Fruit fly (Drosophila melanogaster) whole organism, embryonic: ENCODE measurements around the gene mus201.

ENCODE experiments used
- Bgb ChIP-seq: fragments of 200-800 bp; sonication (Bioruptor generic); IDR thresholded peaks from 2 replicates; pipeline ENCODE4 v1.3.6; 2022; ENCODE audit warnings: missing biosample characterization, missing genetic modification characterization; ENCODE audit not compliant: partially characterized antibody
- CG10267 ChIP-seq: fragments of 200-800 bp; sonication (Bioruptor generic); optimal IDR thresholded peaks from 2 replicates; lab custom pipeline; 2018; ENCODE audit warnings: missing biosample characterization, mild to moderate bottlenecking, missing genetic modification characterization, moderate library complexity
- CG12071 ChIP-seq: fragments of 200-800 bp; sonication (Bioruptor generic); optimal IDR thresholded peaks from 3 replicates; lab custom pipeline; 2018; ENCODE audit warnings: missing biosample characterization, mild to moderate bottlenecking, missing genetic modification characterization
- CG12155 ChIP-seq: fragments of 200-800 bp; sonication (Bioruptor generic); optimal IDR thresholded peaks from 3 replicates; lab custom pipeline; 2016; ENCODE audit warnings: missing biosample characterization, missing genetic modification characterization
- CG15601 ChIP-seq: fragments of 200-800 bp; sonication (Bioruptor generic); optimal IDR thresholded peaks from 3 replicates; lab custom pipeline; 2019; ENCODE audit warnings: missing biosample characterization, mild to moderate bottlenecking, missing genetic modification characterization, moderate library complexity
- CG16779 ChIP-seq: fragments of 200-800 bp; sonication (Bioruptor generic); IDR thresholded peaks from 2 replicates; pipeline ENCODE4 v1.3.6; 2022; ENCODE audit warnings: missing biosample characterization, missing genetic modification characterization
- CG16813 ChIP-seq: fragments of 200-800 bp; sonication (Bioruptor generic); IDR thresholded peaks from 3 replicates; pipeline ENCODE4 v1.3.6; 2022; ENCODE audit warnings: missing biosample characterization, missing genetic modification characterization; ENCODE audit not compliant: partially characterized antibody
- CG18011 ChIP-seq: fragments of 200-800 bp; sonication (Bioruptor generic); optimal IDR thresholded peaks from 2 replicates; lab custom pipeline; 2017; ENCODE audit warnings: missing biosample characterization, missing genetic modification characterization, mild to moderate bottlenecking, moderate library complexity, missing genotype
- CG2116 ChIP-seq: fragments of 200-800 bp; sonication (Bioruptor generic); optimal IDR thresholded peaks from 3 replicates; lab custom pipeline; 2018; ENCODE audit warnings: missing biosample characterization, mild to moderate bottlenecking, missing genetic modification characterization
- CG2202 ChIP-seq: fragments of 200-800 bp; sonication (Bioruptor generic); optimal IDR thresholded peaks from 2 replicates; lab custom pipeline; 2018; ENCODE audit warnings: missing biosample characterization, mild to moderate bottlenecking, missing genetic modification characterization
- CG31224 ChIP-seq: fragments of 200-800 bp; sonication (Bioruptor generic); IDR thresholded peaks from 2 replicates; pipeline ENCODE4 v1.3.6; 2022; ENCODE audit warnings: missing biosample characterization, missing genetic modification characterization
- CG32532 ChIP-seq: fragments of 200-800 bp; sonication (Bioruptor generic); IDR thresholded peaks from 2 replicates; pipeline ENCODE4 v1.3.6; 2022; ENCODE audit warnings: missing biosample characterization, missing genetic modification characterization
- CG42726 ChIP-seq: fragments of 200-800 bp; sonication (Bioruptor generic); IDR thresholded peaks from 2 replicates; pipeline ENCODE4 v1.3.6; 2022; ENCODE audit warnings: missing biosample characterization, missing genetic modification characterization; ENCODE audit not compliant: partially characterized antibody
- CG4328 ChIP-seq: fragments of 200-800 bp; sonication (Bioruptor generic); optimal IDR thresholded peaks from 3 replicates; lab custom pipeline; 2017; ENCODE audit warnings: missing biosample characterization, missing genetic modification reagents, missing genetic modification characterization
- CG9932 ChIP-seq: fragments of 200-800 bp; sonication (Bioruptor generic); IDR thresholded peaks from 2 replicates; pipeline ENCODE4 v1.3.6; 2022; ENCODE audit warnings: missing biosample characterization, missing genetic modification characterization
- Dip2 ChIP-seq: fragments of 200-800 bp; sonication (Bioruptor generic); IDR thresholded peaks from 2 replicates; pipeline ENCODE4 v1.3.6; 2022; ENCODE audit warnings: missing biosample characterization, missing genetic modification characterization
- Dp ChIP-seq: fragments of 200-800 bp; sonication (Bioruptor generic); optimal IDR thresholded peaks from 2 replicates; lab custom pipeline; 2018; ENCODE audit warnings: missing biosample characterization, mild to moderate bottlenecking, missing genetic modification characterization, moderate library complexity
- Eip74EF ChIP-seq, 2 experiments: fragments of 200-800 bp in 1 of 2; fragments of >200 bp in 1 of 2; sonication (Bioruptor generic) in 1 of 2; optimal IDR thresholded peaks; 2 replicates each; lab custom pipeline; 2017 to 2019; ENCODE audit warnings: missing biosample characterization in 2 of 2, missing genetic modification characterization in 2 of 2, mild to moderate bottlenecking in 1 of 2, moderate library complexity in 1 of 2
- Fer2 ChIP-seq: fragments of 200-800 bp; sonication (Bioruptor generic); optimal IDR thresholded peaks from 2 replicates; lab custom pipeline; 2018; ENCODE audit warnings: missing biosample characterization, mild to moderate bottlenecking, missing genetic modification characterization, moderate library complexity
- GATAe ChIP-seq: fragments of 200-800 bp; sonication (Bioruptor generic); conservative IDR thresholded peaks from 2 replicates; pipeline ENCODE4 v1.3.6; 2022; ENCODE audit warnings: missing biosample characterization, missing genetic modification characterization
- HLH4C ChIP-seq: fragments of 200-800 bp; sonication (Bioruptor generic); IDR thresholded peaks from 3 replicates; pipeline ENCODE4 v1.3.6; 2022; ENCODE audit warnings: missing biosample characterization, missing genetic modification characterization; ENCODE audit not compliant: partially characterized antibody
- Six4 ChIP-seq: fragments of 200-800 bp; sonication (Bioruptor generic); optimal IDR thresholded peaks from 2 replicates; lab custom pipeline; 2016; ENCODE audit warnings: missing biosample characterization, missing genetic modification characterization
- Vsx1 ChIP-seq: fragments of 200-800 bp; sonication (Bioruptor generic); optimal IDR thresholded peaks from 2 replicates; lab custom pipeline; 2017; ENCODE audit warnings: missing biosample characterization, mild to moderate bottlenecking, missing genetic modification characterization, missing genetic modification reagents
- ac ChIP-seq: fragments of 200-800 bp; sonication (Bioruptor generic); optimal IDR thresholded peaks from 3 replicates; lab custom pipeline; 2017; ENCODE audit warnings: missing biosample characterization, mild to moderate bottlenecking, missing genetic modification characterization
- amos ChIP-seq: fragments of 200-800 bp; sonication (Bioruptor generic); IDR thresholded peaks from 2 replicates; pipeline ENCODE4 v1.3.6; 2022; ENCODE audit warnings: missing biosample characterization, missing genetic modification characterization; ENCODE audit not compliant: partially characterized antibody
- ato ChIP-seq: fragments of 200-800 bp; sonication (Bioruptor generic); IDR thresholded peaks from 2 replicates; pipeline ENCODE4 v1.3.6; 2022; ENCODE audit warnings: missing biosample characterization, missing genetic modification characterization; ENCODE audit not compliant: partially characterized antibody
- btn ChIP-seq: fragments of 200-800 bp; sonication (Bioruptor generic); optimal IDR thresholded peaks from 2 replicates; lab custom pipeline; 2016; ENCODE audit warnings: missing biosample characterization, missing genetic modification characterization
- caup ChIP-seq: fragments of 200-800 bp; sonication (Bioruptor generic); optimal IDR thresholded peaks from 3 replicates; lab custom pipeline; 2017; ENCODE audit warnings: missing biosample characterization, mild to moderate bottlenecking, missing genetic modification characterization, moderate library complexity; ENCODE audit not compliant: severe bottlenecking
- crc ChIP-seq: fragments of 200-800 bp; sonication (Bioruptor generic); optimal IDR thresholded peaks from 2 replicates; lab custom pipeline; 2016; ENCODE audit warnings: missing biosample characterization, missing genetic modification characterization
- en ChIP-seq: fragments of 200-800 bp; sonication (Bioruptor generic); optimal IDR thresholded peaks from 2 replicates; lab custom pipeline; 2016; ENCODE audit warnings: missing biosample characterization, missing genetic modification characterization
- ewg ChIP-seq: fragments of 200-800 bp; sonication (Bioruptor generic); optimal IDR thresholded peaks from 3 replicates; lab custom pipeline; 2017; ENCODE audit warnings: mild to moderate bottlenecking, missing biosample characterization, missing genetic modification reagents, missing genetic modification characterization
- gce ChIP-seq: fragments of 200-800 bp; sonication (Bioruptor generic); IDR thresholded peaks from 3 replicates; pipeline ENCODE4 v1.3.6; 2022; ENCODE audit warnings: missing biosample characterization, missing genetic modification characterization
- ind ChIP-seq: fragments of 200-800 bp; sonication (Bioruptor generic); optimal IDR thresholded peaks from 3 replicates; lab custom pipeline; 2016; ENCODE audit warnings: missing biosample characterization, missing genetic modification characterization
- kni ChIP-seq: fragments of 200-800 bp; sonication (Bioruptor generic); optimal IDR thresholded peaks from 3 replicates; lab custom pipeline; 2017; ENCODE audit warnings: mild to moderate bottlenecking, missing biosample characterization, missing genetic modification reagents, missing genetic modification characterization
- lbe ChIP-seq: fragments of 200-800 bp; sonication (Bioruptor generic); optimal IDR thresholded peaks from 2 replicates; lab custom pipeline; 2016; ENCODE audit warnings: missing biosample characterization, mild to moderate bottlenecking, missing genetic modification characterization
- maf-S ChIP-seq: fragments of 200-800 bp; sonication (Bioruptor generic); optimal IDR thresholded peaks from 2 replicates; lab custom pipeline; 2016; ENCODE audit warnings: missing biosample characterization, missing genetic modification characterization
- pan ChIP-seq, 4 experiments: fragments of >200 bp in 3 of 4; fragments of 200-800 bp in 1 of 4; sonication (Bioruptor generic) in 1 of 4; optimal IDR thresholded peaks in 3 of 4; IDR thresholded peaks in 1 of 4; 2 replicates each; pipeline versions ENCODE4 v1.3.6 to Lab custom; 2017 to 2022; ENCODE audit warnings: missing biosample characterization in 2 of 4, missing genetic modification characterization in 2 of 4, mixed read lengths in 1 of 4
- psq ChIP-seq: fragments of 200-800 bp; sonication (Bioruptor generic); optimal IDR thresholded peaks from 2 replicates; lab custom pipeline; 2017; ENCODE audit warnings: missing biosample characterization, missing genetic modification characterization
- repo ChIP-seq: fragments of 200-800 bp; sonication (Bioruptor generic); optimal IDR thresholded peaks from 2 replicates; lab custom pipeline; 2016; ENCODE audit warnings: missing biosample characterization, missing genetic modification characterization
- salm ChIP-seq: fragments of 200-800 bp; sonication (Bioruptor generic); optimal IDR thresholded peaks from 2 replicates; lab custom pipeline; 2018; ENCODE audit warnings: missing biosample characterization, mild to moderate bottlenecking, missing genetic modification characterization
- slbo ChIP-seq: fragments of 200-800 bp; sonication (Bioruptor generic); IDR thresholded peaks from 2 replicates; pipeline ENCODE4 v1.3.6; 2022; ENCODE audit warnings: missing biosample characterization, missing genetic modification characterization
- sna ChIP-seq: fragments of 200-800 bp; sonication (Bioruptor generic); IDR thresholded peaks from 2 replicates; pipeline ENCODE4 v1.3.6; 2022; ENCODE audit warnings: missing biosample characterization, missing genetic modification characterization; ENCODE audit not compliant: partially characterized antibody
- toy ChIP-seq: fragments of 200-800 bp; sonication (Bioruptor generic); IDR thresholded peaks from 2 replicates; pipeline ENCODE4 v1.3.6; 2022; ENCODE audit warnings: missing biosample characterization, missing genetic modification characterization
- trh ChIP-seq: fragments of 200-800 bp; sonication (Bioruptor generic); optimal IDR thresholded peaks from 2 replicates; lab custom pipeline; 2016; ENCODE audit warnings: missing biosample characterization, missing genetic modification characterization
- tup ChIP-seq: fragments of 200-800 bp; sonication (Bioruptor generic); optimal IDR thresholded peaks from 2 replicates; lab custom pipeline; 2016; ENCODE audit warnings: missing biosample characterization, mild to moderate bottlenecking, missing genetic modification characterization, moderate library complexity
- z ChIP-seq: fragments of 200-800 bp; sonication (Bioruptor generic); IDR thresholded peaks from 3 replicates; pipeline ENCODE4 v1.3.6; 2022; ENCODE audit warnings: missing biosample characterization, missing genetic modification characterization
- zfh1 ChIP-seq: fragments of 200-800 bp; sonication (Bioruptor generic); IDR thresholded peaks from 3 replicates; pipeline ENCODE4 v1.3.6; 2022; ENCODE audit warnings: missing biosample characterization, missing genetic modification characterization

Gene mus201

dm6 chr2L:8414887-8415883, 22.8 kb upstream of the mus201 start, which contains the start of the genes CG13398 and Akap200 (continued):
- TF ChIP-seq psq = no peak
- peak; percentile 55 for TF ChIP-seq CG9932
- TF ChIP-seq salm (tag; lab: Kevin White, UChicago) = no peak
- TF ChIP-seq Bgb = 0 out of 2 replicates have a peak, but pooled peaks have one; percentile 19
- TF ChIP-seq CG12071 (GFP tag; lab: Kevin White, UChicago) = no peak
- TF ChIP-seq lbe = no peak
- peak; percentile 49 for TF ChIP-seq Dp
- TF ChIP-seq toy = no peak
- no peak for TF ChIP-seq Eip74EF (GFP tag; optimal IDR thresholded peaks at IDR 0.05; lab: Kevin White, UChicago)
- TF ChIP-seq Fer2 (tag; lab: Kevin White, UChicago) = no peak
- TF ChIP-seq crc = no peak
- TF ChIP-seq ato (GFP tag; lab: Robert Waterston, UW) = no peak
- no peak for TF ChIP-seq pan (optimal IDR thresholded peaks at IDR 0.05; lab: Kevin White, UChicago)
- peak in 1 of 2 experiments; percentile 16 for TF ChIP-seq pan (GFP tag; optimal IDR thresholded peaks at IDR 0.05 in 1 of 2, IDR thresholded peaks at IDR 0.05 in 1 of 2)
- TF ChIP-seq zfh1 = no peak
- TF ChIP-seq CG18011 (GFP tag; lab: Kevin White, UChicago) = no peak
- peak; percentile 2 for TF ChIP-seq caup (GFP tag; lab: Kevin White, UChicago)
- TF ChIP-seq GATAe (GFP tag; lab: Robert Waterston, UW) = no peak
- TF ChIP-seq CG42726 = no peak
- no peak for TF ChIP-seq kni (GFP tag; lab: Kevin White, UChicago)
- TF ChIP-seq ewg = no peak
- peak; percentile 47 for TF ChIP-seq CG10267 (tag; lab: Kevin White, UChicago)
- TF ChIP-seq CG2116 (GFP tag; lab: Kevin White, UChicago) = peak; percentile 27
- no peak for TF ChIP-seq CG4328 (GFP tag; lab: Kevin White, UChicago)
- no peak for TF ChIP-seq sna (GFP tag; lab: Robert Waterston, UW)
- 0 out of 2 replicates have a peak, but pooled peaks have one; percentile 28 for TF ChIP-seq CG31224
- TF ChIP-seq z (GFP tag; lab: Robert Waterston, UW) = no peak
- no peak for TF ChIP-seq CG16779 (GFP tag; lab: Robert Waterston, UW)
- TF ChIP-seq trh (GFP tag; lab: Kevin White, UChicago) = no peak
- TF ChIP-seq amos (GFP tag; lab: Robert Waterston, UW) = no peak
- TF ChIP-seq ac = no peak
- no peak for TF ChIP-seq HLH4C (GFP tag; lab: Robert Waterston, UW)
- TF ChIP-seq CG16813 (GFP tag; lab: Robert Waterston, UW) = no peak
- TF ChIP-seq en (GFP tag; lab: Kevin White, UChicago) = no peak
- TF ChIP-seq tup (GFP tag; lab: Kevin White, UChicago) = no peak
- TF ChIP-seq CG32532 = no peak
- TF ChIP-seq repo (GFP tag; lab: Kevin White, UChicago) = no peak
- no peak for TF ChIP-seq maf-S (GFP tag; lab: Kevin White, UChicago)
- TF ChIP-seq ind = no peak
- peak; percentile 21 for TF ChIP-seq Six4 (GFP tag; lab: Kevin White, UChicago)
- TF ChIP-seq Dip2 (GFP tag; lab: Robert Waterston, UW) = no peak
- no peak for TF ChIP-seq CG15601 (tag; lab: Kevin White, UChicago)
- no peak for TF ChIP-seq CG2202 (tag; lab: Kevin White, UChicago)
- TF ChIP-seq slbo (GFP tag; lab: Robert Waterston, UW) = peak; percentile 41; the same call in 1 of the 2 replicates
- no peak for TF ChIP-seq Vsx1
- no peak for TF ChIP-seq gce (GFP tag; lab: Robert Waterston, UW)
- TF ChIP-seq btn = no peak
- peak; percentile 37 for TF ChIP-seq CG12155 (GFP tag; lab: Kevin White, UChicago)
